Fruit fly (Drosophila melanogaster) whole organism, embryonic: ENCODE data around the gene dob.

Source experiments
- ATbp ChIP-seq: fragments of 200-800 bp; sonication (Bioruptor generic); optimal IDR thresholded peaks from 2 replicates; lab custom pipeline; 2017; ENCODE audit warnings: missing biosample characterization, mild to moderate bottlenecking, missing genetic modification characterization, missing genetic modification reagents
- Abd-B ChIP-seq: fragments of 200-800 bp; sonication (Bioruptor generic); optimal IDR thresholded peaks from 2 replicates; lab custom pipeline; 2018; ENCODE audit warnings: missing biosample characterization, mild to moderate bottlenecking, missing genetic modification characterization, moderate library complexity
- CG1024 ChIP-seq: fragments of 200-800 bp; sonication (Bioruptor generic); IDR thresholded peaks from 2 replicates; pipeline ENCODE4 v1.3.6; 2022; ENCODE audit warnings: missing biosample characterization, missing genetic modification characterization
- CG10366 ChIP-seq: fragments of 200-800 bp; sonication (Bioruptor generic); IDR thresholded peaks from 2 replicates; pipeline ENCODE4 v1.3.6; 2022; ENCODE audit warnings: missing biosample characterization, missing genetic modification characterization
- CG11504 ChIP-seq: fragments of 200-800 bp; sonication (Bioruptor generic); optimal IDR thresholded peaks from 3 replicates; lab custom pipeline; 2019; ENCODE audit warnings: missing biosample characterization, mild to moderate bottlenecking, missing genetic modification characterization, moderate library complexity
- CG12236 ChIP-seq: fragments of 200-800 bp; sonication (Bioruptor generic); optimal IDR thresholded peaks from 2 replicates; lab custom pipeline; 2016; ENCODE audit warnings: missing biosample characterization, missing genetic modification characterization
- CG15479 ChIP-seq: fragments of 200-800 bp; sonication (Bioruptor generic); optimal IDR thresholded peaks from 3 replicates; lab custom pipeline; 2019; ENCODE audit warnings: missing biosample characterization, mild to moderate bottlenecking, missing genetic modification characterization, moderate library complexity
- CG17612 ChIP-seq: fragments of 200-800 bp; sonication (Bioruptor generic); IDR thresholded peaks from 2 replicates; pipeline ENCODE4 v1.3.6; 2022; ENCODE audit warnings: missing biosample characterization, missing genetic modification characterization
- CG2202 ChIP-seq: fragments of 200-800 bp; sonication (Bioruptor generic); optimal IDR thresholded peaks from 2 replicates; lab custom pipeline; 2018; ENCODE audit warnings: missing biosample characterization, mild to moderate bottlenecking, missing genetic modification characterization
- CG2875 ChIP-seq: fragments of 200-800 bp; sonication (Bioruptor generic); optimal IDR thresholded peaks from 2 replicates; lab custom pipeline; 2017; ENCODE audit warnings: missing biosample characterization, mild to moderate bottlenecking, missing genetic modification characterization, missing genetic modification reagents
- CG31388 ChIP-seq: fragments of 200-800 bp; sonication (Bioruptor generic); optimal IDR thresholded peaks from 2 replicates; lab custom pipeline; 2016; ENCODE audit warnings: missing biosample characterization, missing genetic modification characterization
- CG33213 ChIP-seq: fragments of 200-800 bp; sonication (Bioruptor generic); optimal IDR thresholded peaks from 3 replicates; lab custom pipeline; 2016; ENCODE audit warnings: missing biosample characterization, missing genetic modification characterization
- CG3407 ChIP-seq: fragments of 200-800 bp; sonication (Bioruptor generic); optimal IDR thresholded peaks from 2 replicates; lab custom pipeline; 2018; ENCODE audit warnings: missing biosample characterization, mild to moderate bottlenecking, missing genetic modification characterization
- CG42726 ChIP-seq: fragments of 200-800 bp; sonication (Bioruptor generic); IDR thresholded peaks from 2 replicates; pipeline ENCODE4 v1.3.6; 2022; ENCODE audit warnings: missing biosample characterization, missing genetic modification characterization; ENCODE audit not compliant: partially characterized antibody
- CG43689 ChIP-seq: fragments of 200-800 bp; sonication (Bioruptor generic); IDR thresholded peaks from 2 replicates; pipeline ENCODE4 v1.3.6; 2022; ENCODE audit warnings: missing biosample characterization, missing genetic modification characterization
- CG6272 ChIP-seq: fragments of 200-800 bp; sonication (Bioruptor generic); IDR thresholded peaks from 2 replicates; pipeline ENCODE4 v1.3.6; 2022; ENCODE audit warnings: missing biosample characterization, missing genetic modification characterization
- CG6683 ChIP-seq: fragments of 200-800 bp; sonication (Bioruptor generic); optimal IDR thresholded peaks from 2 replicates; lab custom pipeline; 2017; ENCODE audit warnings: missing biosample characterization, mild to moderate bottlenecking, missing genetic modification characterization, missing genetic modification reagents
- CG7556 ChIP-seq: fragments of 200-800 bp; sonication (Bioruptor generic); optimal IDR thresholded peaks from 2 replicates; lab custom pipeline; 2017; ENCODE audit warnings: missing biosample characterization, mild to moderate bottlenecking, missing genetic modification characterization
- CG8765 ChIP-seq: fragments of 200-800 bp; sonication (Bioruptor generic); IDR thresholded peaks from 2 replicates; pipeline ENCODE4 v1.3.6; 2022; ENCODE audit warnings: missing biosample characterization, missing genetic modification characterization
- E2f2 ChIP-seq: fragments of 200-800 bp; sonication (Bioruptor generic); IDR thresholded peaks from 2 replicates; pipeline ENCODE4 v1.3.6; 2022; ENCODE audit warnings: missing biosample characterization, missing genetic modification characterization
- GATAe ChIP-seq: fragments of 200-800 bp; sonication (Bioruptor generic); conservative IDR thresholded peaks from 2 replicates; pipeline ENCODE4 v1.3.6; 2022; ENCODE audit warnings: missing biosample characterization, missing genetic modification characterization
- Mrtf ChIP-seq: fragments of 200-800 bp; sonication (Bioruptor generic); IDR thresholded peaks from 3 replicates; pipeline ENCODE4 v1.3.6; 2022; ENCODE audit warnings: missing biosample characterization, missing genetic modification characterization
- Rfx ChIP-seq: fragments of 200-800 bp; sonication (Bioruptor generic); IDR thresholded peaks from 2 replicates; pipeline ENCODE4 v1.3.6; 2022; ENCODE audit warnings: missing biosample characterization, missing genetic modification characterization
- amos ChIP-seq: fragments of 200-800 bp; sonication (Bioruptor generic); IDR thresholded peaks from 2 replicates; pipeline ENCODE4 v1.3.6; 2022; ENCODE audit warnings: missing biosample characterization, missing genetic modification characterization; ENCODE audit not compliant: partially characterized antibody
- aop ChIP-seq: fragments of 200-800 bp; sonication (Bioruptor generic); IDR thresholded peaks from 2 replicates; pipeline ENCODE4 v1.3.6; 2022; ENCODE audit warnings: missing biosample characterization, missing genetic modification characterization
- br ChIP-seq: fragments of >200 bp; optimal IDR thresholded peaks from 2 replicates; lab custom pipeline; 2017
- bsh ChIP-seq, 2 experiments: fragments of 200-800 bp; sonication (Bioruptor generic); optimal IDR thresholded peaks; 2 replicates each; lab custom pipeline; 2017 to 2018; ENCODE audit warnings: mild to moderate bottlenecking in 2 of 2, missing biosample characterization in 2 of 2, missing genetic modification characterization in 2 of 2, moderate library complexity in 1 of 2
- corto ChIP-seq: fragments of 200-800 bp; sonication (Bioruptor generic); optimal IDR thresholded peaks from 2 replicates; lab custom pipeline; 2016; ENCODE audit warnings: missing biosample characterization, mild to moderate bottlenecking, missing genetic modification characterization, moderate library complexity
- croc ChIP-seq: fragments of 200-800 bp; sonication (Bioruptor generic); conservative IDR thresholded peaks from 3 replicates; pipeline ENCODE4 v1.3.6; 2022; ENCODE audit warnings: missing biosample characterization, missing genetic modification characterization
- crp ChIP-seq, 2 experiments: fragments of 200-800 bp; sonication (Bioruptor generic); optimal IDR thresholded peaks; 2 replicates in 1 of 2; 3 replicates in 1 of 2; lab custom pipeline; 2017; ENCODE audit warnings: missing biosample characterization in 2 of 2, missing genetic modification characterization in 2 of 2, mild to moderate bottlenecking in 1 of 2, moderate library complexity in 1 of 2
- dimm ChIP-seq: fragments of 200-800 bp; sonication (Bioruptor generic); IDR thresholded peaks from 2 replicates; pipeline ENCODE4 v1.3.6; 2022; ENCODE audit warnings: missing biosample characterization, missing genetic modification characterization
- disco-r ChIP-seq: fragments of 200-800 bp; sonication (Bioruptor generic); optimal IDR thresholded peaks from 2 replicates; lab custom pipeline; 2016; ENCODE audit warnings: missing biosample characterization, missing genetic modification characterization
- dm ChIP-seq: fragments of 200-800 bp; sonication (Bioruptor generic); optimal IDR thresholded peaks from 3 replicates; lab custom pipeline; 2016; ENCODE audit warnings: missing biosample characterization, missing genetic modification characterization
- gfzf ChIP-seq: fragments of 200-800 bp; sonication (Bioruptor generic); optimal IDR thresholded peaks from 2 replicates; lab custom pipeline; 2016; ENCODE audit warnings: missing biosample characterization, mild to moderate bottlenecking, missing genetic modification characterization, moderate library complexity
- her ChIP-seq: fragments of 200-800 bp; sonication (Bioruptor generic); optimal IDR thresholded peaks from 2 replicates; lab custom pipeline; 2016; ENCODE audit warnings: missing biosample characterization, missing genetic modification characterization
- hkb ChIP-seq, 2 experiments: fragments of 200-800 bp in 1 of 2; fragments of >200 bp in 1 of 2; sonication (Bioruptor generic) in 1 of 2; IDR thresholded peaks in 1 of 2; optimal IDR thresholded peaks in 1 of 2; 2 replicates each; pipeline versions ENCODE4 v1.3.6 to Lab custom; 2017 to 2022; ENCODE audit warnings: missing biosample characterization in 1 of 2, missing genetic modification characterization in 1 of 2
- ind ChIP-seq: fragments of 200-800 bp; sonication (Bioruptor generic); optimal IDR thresholded peaks from 3 replicates; lab custom pipeline; 2016; ENCODE audit warnings: missing biosample characterization, missing genetic modification characterization
- jing ChIP-seq: fragments of 200-800 bp; sonication (Bioruptor generic); optimal IDR thresholded peaks from 2 replicates; lab custom pipeline; 2018; ENCODE audit warnings: missing biosample characterization, mild to moderate bottlenecking, missing genetic modification characterization
- lilli ChIP-seq: fragments of 200-800 bp; sonication (Bioruptor generic); optimal IDR thresholded peaks from 3 replicates; lab custom pipeline; 2016; ENCODE audit warnings: missing biosample characterization, missing genetic modification characterization
- maf-S ChIP-seq: fragments of 200-800 bp; sonication (Bioruptor generic); optimal IDR thresholded peaks from 2 replicates; lab custom pipeline; 2016; ENCODE audit warnings: missing biosample characterization, missing genetic modification characterization
- phol ChIP-seq: fragments of 200-800 bp; sonication (Bioruptor generic); optimal IDR thresholded peaks from 3 replicates; lab custom pipeline; 2018; ENCODE audit warnings: missing biosample characterization, mild to moderate bottlenecking, missing genetic modification characterization, moderate library complexity
- psq ChIP-seq: fragments of 200-800 bp; sonication (Bioruptor generic); optimal IDR thresholded peaks from 2 replicates; lab custom pipeline; 2017; ENCODE audit warnings: missing biosample characterization, missing genetic modification characterization
- row ChIP-seq: fragments of 200-800 bp; sonication (Bioruptor generic); IDR thresholded peaks from 3 replicates; pipeline ENCODE4 v1.3.6; 2022; ENCODE audit warnings: missing biosample characterization, missing genetic modification characterization
- slbo ChIP-seq: fragments of 200-800 bp; sonication (Bioruptor generic); IDR thresholded peaks from 2 replicates; pipeline ENCODE4 v1.3.6; 2022; ENCODE audit warnings: missing biosample characterization, missing genetic modification characterization
- sna ChIP-seq: fragments of 200-800 bp; sonication (Bioruptor generic); IDR thresholded peaks from 2 replicates; pipeline ENCODE4 v1.3.6; 2022; ENCODE audit warnings: missing biosample characterization, missing genetic modification characterization; ENCODE audit not compliant: partially characterized antibody
- tio ChIP-seq: fragments of 200-800 bp; sonication (Bioruptor generic); optimal IDR thresholded peaks from 2 replicates; lab custom pipeline; 2017; ENCODE audit warnings: missing biosample characterization, missing genetic modification characterization, inconsistent platforms
- tna ChIP-seq: fragments of 200-800 bp; sonication (Bioruptor generic); IDR thresholded peaks from 2 replicates; pipeline ENCODE4 v1.3.6; 2022; ENCODE audit warnings: missing biosample characterization, missing genetic modification characterization; ENCODE audit not compliant: partially characterized antibody
- twi ChIP-seq: fragments of 200-800 bp; optimal IDR thresholded peaks from 2 replicates; lab custom pipeline; 2019; ENCODE audit warnings: missing biosample characterization, mild to moderate bottlenecking, missing genetic modification characterization, moderate library complexity
- vfl ChIP-seq: fragments of 200-800 bp; sonication (Bioruptor generic); optimal IDR thresholded peaks from 2 replicates; lab custom pipeline; 2016; ENCODE audit warnings: missing biosample characterization, missing genetic modification characterization

The dob gene

dm6 chrX:15023826-15024545 lies 42.8 kb upstream of the dob start, which contains the start of gene be (continued):
- TF ChIP-seq CG3407 (GFP tag; lab: Kevin White, UChicago) = peak; percentile 10
- no peak for TF ChIP-seq CG8765 (GFP tag; lab: Robert Waterston, UW)
- peak; percentile 63 for TF ChIP-seq twi (tag; lab: Kevin White, UChicago)
- TF ChIP-seq tio (GFP tag; lab: Kevin White, UChicago) = peak; percentile 16
- no peak for TF ChIP-seq psq (GFP tag; lab: Kevin White, UChicago)
- TF ChIP-seq CG2202 (tag; lab: Kevin White, UChicago) = no peak
- no peak for TF ChIP-seq CG42726 (GFP tag; lab: Robert Waterston, UW)
- peak; percentile 82 for TF ChIP-seq phol
- no peak for TF ChIP-seq CG31388 (GFP tag; lab: Kevin White, UChicago)
- TF ChIP-seq ATbp = no peak
- peak; percentile 60 for TF ChIP-seq croc (GFP tag; lab: Robert Waterston, UW)
- no peak for TF ChIP-seq GATAe (GFP tag; lab: Robert Waterston, UW)
- peak; percentile 89 for TF ChIP-seq CG7556 (GFP tag; lab: Kevin White, UChicago)
- no peak for TF ChIP-seq jing
- TF ChIP-seq Mrtf (GFP tag; lab: Robert Waterston, UW) = 0 out of 3 replicates have a peak, but pooled peaks have one; percentile 26
- TF ChIP-seq CG2875 (GFP tag; lab: Kevin White, UChicago) = no peak
- no peak for TF ChIP-seq vfl
- peak in 1 of 2 experiments; percentile 66 for TF ChIP-seq bsh (GFP tag; optimal IDR thresholded peaks at IDR 0.05; lab: Kevin White, UChicago)
- no peak for TF ChIP-seq CG43689 (GFP tag; lab: Robert Waterston, UW)
- no peak for TF ChIP-seq CG15479
- no peak for TF ChIP-seq gfzf
- TF ChIP-seq slbo (GFP tag; lab: Robert Waterston, UW) = peak; percentile 74
- TF ChIP-seq aop (GFP tag; lab: Robert Waterston, UW) = no peak
- no peak for TF ChIP-seq CG33213 (GFP tag; lab: Kevin White, UChicago)
- no peak for TF ChIP-seq maf-S (GFP tag; lab: Kevin White, UChicago)
- TF ChIP-seq E2f2 (GFP tag; lab: Robert Waterston, UW) = peak; percentile 43; the same call in 1 of the 2 replicates
- no peak for TF ChIP-seq CG6272 (GFP tag; lab: Robert Waterston, UW)
- no peak for TF ChIP-seq crp (GFP tag; optimal IDR thresholded peaks at IDR 0.05; lab: Kevin White, UChicago)
- no peak; the same call in 1 of the 2 replicates for TF ChIP-seq CG10366 (GFP tag; lab: Robert Waterston, UW)
- TF ChIP-seq Abd-B (GFP tag; lab: Kevin White, UChicago) = peak; percentile 66
- TF ChIP-seq CG12236 (GFP tag; lab: Kevin White, UChicago) = no peak
- no peak for TF ChIP-seq sna (GFP tag; lab: Robert Waterston, UW)
- TF ChIP-seq dm = no peak
- peak; percentile 40 for TF ChIP-seq CG6683 (GFP tag; lab: Kevin White, UChicago)
- TF ChIP-seq amos = no peak
- peak; percentile 88 for TF ChIP-seq CG11504 (tag; lab: Kevin White, UChicago)
- TF ChIP-seq disco-r (GFP tag; lab: Kevin White, UChicago) = no peak
- TF ChIP-seq hkb (optimal IDR thresholded peaks at IDR 0.05; lab: Kevin White, UChicago) = no peak
- TF ChIP-seq hkb (GFP tag; IDR thresholded peaks at IDR 0.05; lab: Robert Waterston, UW) = 0 out of 2 replicates have a peak, but pooled peaks have one; percentile 26
- TF ChIP-seq dimm (GFP tag; lab: Robert Waterston, UW) = no peak
- no peak for TF ChIP-seq br (lab: Kevin White, UChicago)
- TF ChIP-seq row (GFP tag; lab: Robert Waterston, UW) = peak; percentile 86
- TF ChIP-seq Rfx (GFP tag; lab: Robert Waterston, UW) = peak; percentile 41
- no peak for TF ChIP-seq CG1024
- no peak for TF ChIP-seq tna (GFP tag; lab: Robert Waterston, UW)
- TF ChIP-seq ind (GFP tag; lab: Kevin White, UChicago) = peak; percentile 29
- TF ChIP-seq corto (GFP tag; lab: Kevin White, UChicago) = peak; percentile 35
- no peak for TF ChIP-seq her
- no peak for TF ChIP-seq CG17612
- TF ChIP-seq lilli = no peak
